Worm (Caenorhabditis elegans): ENCODE data around the gene C31C9.7.

- TF ChIP-seq dao-5 (tag; optimal IDR thresholded peaks at IDR 0.05) (no peak), W03F9.2 (tag; optimal IDR thresholded peaks at IDR 0.05) (no peak), him-1 (tag; optimal IDR thresholded peaks at IDR 0.05) (no peak)
These were observed 28.8 kb downstream of the C31C9.7 start for ce11 chrII:13697691-13698090.

Measured in whole organism, L4/young adult.